Worm (Caenorhabditis elegans) whole organism, L1 larva: Measurements from ENCODE around the gene F46G10.4.

Experiments
- grh-1 ChIP-seq: fragments of 200-800 bp; sonication (Bioruptor generic); IDR thresholded peaks from 2 replicates; pipeline ENCODE4 v1.3.6; 2022; ENCODE audit warnings: missing genetic modification reagents, missing genetic modification characterization, missing compliant biosample characterization
- jun-1 ChIP-seq: fragments of 150-350 bp; optimal IDR thresholded peaks from 2 replicates; lab custom pipeline; 2014; ENCODE audit warnings: missing biosample characterization, missing genetic modification reagents, missing genetic modification characterization
- snpc-4 ChIP-seq: fragments of 150-350 bp; optimal IDR thresholded peaks from 2 replicates; lab custom pipeline; 2014; ENCODE audit warnings: missing biosample characterization, missing genetic modification characterization

ce11 chrX:13337000-13337399, 3.2 kb downstream of the F46G10.4 start:
- no peak for TF ChIP-seq snpc-4 (tag; lab: Kevin White, UChicago)
- no peak for TF ChIP-seq jun-1 (tag; lab: Kevin White, UChicago)
- TF ChIP-seq grh-1 (GFP tag; lab: Robert Waterston, UW) = no peak
